Fruit fly (Drosophila melanogaster) whole organism, embryonic: ENCODE measurements around the gene CG31832.

ENCODE experiments used
- ATbp ChIP-seq: fragments of 200-800 bp; sonication (Bioruptor generic); optimal IDR thresholded peaks from 2 replicates; lab custom pipeline; 2017; ENCODE audit warnings: missing biosample characterization, mild to moderate bottlenecking, missing genetic modification characterization, missing genetic modification reagents
- CG12104 ChIP-seq: fragments of 200-800 bp; sonication (Bioruptor generic); optimal IDR thresholded peaks from 3 replicates; lab custom pipeline; 2016; ENCODE audit warnings: missing biosample characterization, missing genetic modification characterization
- CG17186 ChIP-seq: fragments of 200-800 bp; sonication (Bioruptor generic); optimal IDR thresholded peaks from 3 replicates; lab custom pipeline; 2017; ENCODE audit warnings: missing biosample characterization, missing genetic modification reagents, missing genetic modification characterization
- CG17802 ChIP-seq: fragments of 200-800 bp; sonication (Bioruptor generic); optimal IDR thresholded peaks from 2 replicates; lab custom pipeline; 2018; ENCODE audit warnings: missing biosample characterization, mild to moderate bottlenecking, missing genetic modification characterization, moderate library complexity
- CG17829 ChIP-seq: fragments of 200-800 bp; optimal IDR thresholded peaks from 2 replicates; lab custom pipeline; 2019; ENCODE audit warnings: missing biosample characterization, mild to moderate bottlenecking, missing genetic modification characterization, moderate library complexity
- CG18599 ChIP-seq: fragments of 200-800 bp; sonication (Bioruptor generic); optimal IDR thresholded peaks from 3 replicates; lab custom pipeline; 2017; ENCODE audit warnings: missing biosample characterization, missing genetic modification characterization, mild to moderate bottlenecking, moderate library complexity, missing genetic modification reagents
- CG18619 ChIP-seq: fragments of 200-800 bp; sonication (Bioruptor generic); optimal IDR thresholded peaks from 3 replicates; lab custom pipeline; 2017; ENCODE audit warnings: missing biosample characterization, mild to moderate bottlenecking, missing genetic modification characterization
- CG30020 ChIP-seq: fragments of 200-800 bp; optimal IDR thresholded peaks from 2 replicates; lab custom pipeline; 2019; ENCODE audit warnings: missing biosample characterization, mild to moderate bottlenecking, missing genetic modification characterization, moderate library complexity
- CG34422 ChIP-seq: fragments of 200-800 bp; sonication (Bioruptor generic); IDR thresholded peaks from 3 replicates; pipeline ENCODE4 v1.3.6; 2022; ENCODE audit warnings: missing biosample characterization, missing genetic modification characterization
- CG42726 ChIP-seq: fragments of 200-800 bp; sonication (Bioruptor generic); IDR thresholded peaks from 2 replicates; pipeline ENCODE4 v1.3.6; 2022; ENCODE audit warnings: missing biosample characterization, missing genetic modification characterization; ENCODE audit not compliant: partially characterized antibody
- CG4328 ChIP-seq: fragments of 200-800 bp; sonication (Bioruptor generic); optimal IDR thresholded peaks from 3 replicates; lab custom pipeline; 2017; ENCODE audit warnings: missing biosample characterization, missing genetic modification reagents, missing genetic modification characterization
- CG4854 ChIP-seq: fragments of 200-800 bp; sonication (Bioruptor generic); optimal IDR thresholded peaks from 2 replicates; lab custom pipeline; 2016; ENCODE audit warnings: missing biosample characterization, missing genetic modification characterization, inconsistent platforms
- CG6813 ChIP-seq: fragments of 200-800 bp; sonication (Bioruptor generic); optimal IDR thresholded peaks from 2 replicates; lab custom pipeline; 2017; ENCODE audit warnings: missing biosample characterization, missing genetic modification characterization, mild to moderate bottlenecking, moderate library complexity, missing genetic modification reagents
- CG7556 ChIP-seq: fragments of 200-800 bp; sonication (Bioruptor generic); optimal IDR thresholded peaks from 2 replicates; lab custom pipeline; 2017; ENCODE audit warnings: missing biosample characterization, mild to moderate bottlenecking, missing genetic modification characterization
- CG8089 ChIP-seq: fragments of 200-800 bp; sonication (Bioruptor generic); optimal IDR thresholded peaks from 3 replicates; lab custom pipeline; 2016; ENCODE audit warnings: missing biosample characterization, missing genetic modification characterization
- CG8924 ChIP-seq: fragments of 200-800 bp; optimal IDR thresholded peaks from 3 replicates; lab custom pipeline; 2019; ENCODE audit warnings: missing biosample characterization, mild to moderate bottlenecking, missing genetic modification characterization, moderate library complexity
- Dad ChIP-seq: fragments of 200-800 bp; sonication (Bioruptor generic); optimal IDR thresholded peaks from 3 replicates; lab custom pipeline; 2016; ENCODE audit warnings: missing biosample characterization, missing genetic modification characterization
- Dref ChIP-seq: fragments of 200-800 bp; sonication (Bioruptor generic); IDR thresholded peaks from 2 replicates; pipeline ENCODE4 v1.3.6; 2022; ENCODE audit warnings: missing biosample characterization, missing genetic modification characterization
- HHEX ChIP-seq: fragments of 200-800 bp; sonication (Bioruptor generic); optimal IDR thresholded peaks from 3 replicates; lab custom pipeline; 2017; ENCODE audit warnings: missing biosample characterization, mild to moderate bottlenecking, missing genetic modification characterization, missing genetic modification reagents
- Myb ChIP-seq: fragments of 200-800 bp; sonication (Bioruptor generic); optimal IDR thresholded peaks from 2 replicates; lab custom pipeline; 2016; ENCODE audit warnings: missing biosample characterization, missing genetic modification characterization
- Ravus ChIP-seq: fragments of 200-800 bp; sonication (Bioruptor generic); IDR thresholded peaks from 2 replicates; pipeline ENCODE4 v1.3.6; 2022; ENCODE audit warnings: missing biosample characterization, missing genetic modification characterization
- Rx ChIP-seq: fragments of 200-800 bp; sonication (Bioruptor generic); IDR thresholded peaks from 2 replicates; pipeline ENCODE4 v1.3.6; 2022; ENCODE audit warnings: missing biosample characterization, missing genetic modification characterization
- Side ChIP-seq: fragments of 200-800 bp; sonication (Bioruptor generic); optimal IDR thresholded peaks from 2 replicates; lab custom pipeline; 2016; ENCODE audit warnings: missing biosample characterization, missing genetic modification characterization
- Taf1 ChIP-seq: fragments of 200-800 bp; sonication (Bioruptor generic); IDR thresholded peaks from 2 replicates; pipeline ENCODE4 v1.3.6; 2022; ENCODE audit warnings: missing biosample characterization, missing genetic modification characterization
- da ChIP-seq: fragments of 200-800 bp; sonication (Bioruptor generic); optimal IDR thresholded peaks from 2 replicates; lab custom pipeline; 2016; ENCODE audit warnings: missing biosample characterization, missing genetic modification characterization
- esg ChIP-seq: fragments of 200-800 bp; sonication (Bioruptor generic); conservative IDR thresholded peaks from 2 replicates; pipeline ENCODE4 v1.3.6; 2022; ENCODE audit warnings: missing biosample characterization, missing genetic modification characterization
- exex ChIP-seq: fragments of 200-800 bp; sonication (Bioruptor generic); optimal IDR thresholded peaks from 4 replicates; lab custom pipeline; 2018; ENCODE audit warnings: missing biosample characterization, mild to moderate bottlenecking, missing genetic modification characterization, moderate library complexity
- fd102C ChIP-seq: fragments of 200-800 bp; sonication (Bioruptor generic); optimal IDR thresholded peaks from 2 replicates; lab custom pipeline; 2018; ENCODE audit warnings: missing biosample characterization, mild to moderate bottlenecking, missing genetic modification characterization, moderate library complexity
- fd64A ChIP-seq: fragments of 200-800 bp; sonication (Bioruptor generic); optimal IDR thresholded peaks from 3 replicates; lab custom pipeline; 2018; ENCODE audit warnings: missing biosample characterization, mild to moderate bottlenecking, missing genetic modification characterization
- gem ChIP-seq: fragments of 200-800 bp; sonication (Bioruptor generic); optimal IDR thresholded peaks from 2 replicates; lab custom pipeline; 2019; ENCODE audit warnings: missing biosample characterization, mild to moderate bottlenecking, missing genetic modification characterization, moderate library complexity
- h ChIP-seq: fragments of >200 bp; optimal IDR thresholded peaks from 2 replicates; lab custom pipeline; 2017
- luna ChIP-seq: fragments of 200-800 bp; sonication (Bioruptor generic); optimal IDR thresholded peaks from 2 replicates; lab custom pipeline; 2016; ENCODE audit warnings: missing biosample characterization, missing genetic modification characterization
- onecut ChIP-seq: fragments of 200-800 bp; sonication (Bioruptor generic); IDR thresholded peaks from 2 replicates; pipeline ENCODE4 v1.3.6; 2022; ENCODE audit warnings: missing biosample characterization, missing genetic modification characterization
- pros ChIP-seq: fragments of 200-800 bp; sonication (Bioruptor generic); optimal IDR thresholded peaks from 3 replicates; lab custom pipeline; 2019; ENCODE audit warnings: missing biosample characterization, mild to moderate bottlenecking, missing genetic modification characterization, moderate library complexity
- ranshi ChIP-seq: fragments of 200-800 bp; sonication (Bioruptor generic); IDR thresholded peaks from 2 replicates; pipeline ENCODE4 v1.3.6; 2022; ENCODE audit warnings: missing biosample characterization, missing genetic modification characterization
- repo ChIP-seq: fragments of 200-800 bp; sonication (Bioruptor generic); optimal IDR thresholded peaks from 2 replicates; lab custom pipeline; 2016; ENCODE audit warnings: missing biosample characterization, missing genetic modification characterization
- row ChIP-seq: fragments of 200-800 bp; sonication (Bioruptor generic); IDR thresholded peaks from 3 replicates; pipeline ENCODE4 v1.3.6; 2022; ENCODE audit warnings: missing biosample characterization, missing genetic modification characterization
- sens ChIP-seq: fragments of 200-800 bp; sonication (Bioruptor generic); peaks from one replicate; lab custom pipeline; 2016; ENCODE audit warnings: missing biosample characterization, missing genetic modification characterization
- seq ChIP-seq: fragments of 200-800 bp; sonication (Bioruptor generic); IDR thresholded peaks from 2 replicates; pipeline ENCODE4 v1.3.6; 2022; ENCODE audit warnings: missing biosample characterization, missing genetic modification characterization
- sim ChIP-seq: fragments of 200-800 bp; sonication (Bioruptor generic); IDR thresholded peaks from 2 replicates; pipeline ENCODE4 v1.3.6; 2022; ENCODE audit warnings: missing biosample characterization, missing genetic modification characterization
- sr ChIP-seq: fragments of 200-800 bp; sonication (Bioruptor generic); IDR thresholded peaks from 3 replicates; pipeline ENCODE4 v1.3.6; 2022; ENCODE audit warnings: missing biosample characterization, missing genetic modification characterization
- unpg ChIP-seq: fragments of 200-800 bp; sonication (Bioruptor generic); optimal IDR thresholded peaks from 3 replicates; lab custom pipeline; 2018; ENCODE audit warnings: missing biosample characterization, mild to moderate bottlenecking, missing genetic modification characterization, moderate library complexity
- wor ChIP-seq: fragments of 200-800 bp; sonication (Bioruptor generic); IDR thresholded peaks from 2 replicates; pipeline ENCODE4 v1.3.6; 2022; ENCODE audit warnings: missing biosample characterization, missing genetic modification characterization

Gene CG31832

DNA sequence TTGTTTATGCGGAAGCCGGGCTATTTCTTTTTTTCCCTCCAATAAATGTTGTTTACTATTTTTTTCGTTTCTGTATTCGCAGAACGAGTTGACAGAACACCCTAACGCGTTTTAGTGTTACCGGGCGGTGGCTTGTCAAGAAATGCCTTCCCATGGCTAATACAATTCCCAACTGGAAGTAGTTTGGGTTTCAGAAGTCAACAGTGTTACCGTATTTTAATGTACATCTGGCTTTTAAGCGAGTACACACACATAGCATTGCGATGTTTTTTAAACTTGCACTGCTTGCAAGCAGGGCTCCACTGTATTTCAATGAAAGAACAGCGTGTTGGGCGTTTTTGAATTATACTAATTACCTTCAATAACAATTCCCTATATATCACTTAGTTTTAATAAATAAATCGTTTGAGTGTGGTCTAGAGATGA, 29.0 kb upstream of the CG31832 start, which contains the start of gene TfIIS (continued):
- peak; percentile 51 for TF ChIP-seq row (GFP tag; lab: Robert Waterston, UW)
- 0 out of 2 replicates have a peak, but pooled peaks have one; percentile 63 for TF ChIP-seq CG42726 (GFP tag; lab: Robert Waterston, UW)
- TF ChIP-seq unpg (GFP tag; lab: Kevin White, UChicago), result no peak
- TF ChIP-seq Taf1, result no peak
- no peak for TF ChIP-seq ATbp (GFP tag; lab: Kevin White, UChicago)
- no peak for TF ChIP-seq seq (GFP tag; lab: Robert Waterston, UW)
- no peak for TF ChIP-seq Rx
- TF ChIP-seq onecut, result no peak
- TF ChIP-seq sens (GFP tag; lab: Kevin White, UChicago), result no peak
- 0 out of 2 replicates have a peak, but pooled peaks have one; percentile 28 for TF ChIP-seq sim
- TF ChIP-seq CG6813 (GFP tag; lab: Kevin White, UChicago), result no peak
- no peak for TF ChIP-seq CG8089 (GFP tag; lab: Kevin White, UChicago)
- TF ChIP-seq fd64A (GFP tag; lab: Kevin White, UChicago), result no peak
- no peak for TF ChIP-seq CG4328 (GFP tag; lab: Kevin White, UChicago)
- no peak for TF ChIP-seq wor
- TF ChIP-seq esg (GFP tag; lab: Robert Waterston, UW), result no peak
- TF ChIP-seq sr, result no peak
- TF ChIP-seq CG17802 (tag; lab: Kevin White, UChicago), result peak; percentile 56
- no peak for TF ChIP-seq repo
- no peak for TF ChIP-seq Ravus (GFP tag; lab: Robert Waterston, UW)
- TF ChIP-seq Side (GFP tag; lab: Kevin White, UChicago), result no peak
- TF ChIP-seq CG4854, result no peak
- TF ChIP-seq, all 482 proteins: peak for 128

dm6 chr2L:15059000-15059399, 27.4 kb upstream of the CG31832 start:
- TF ChIP-seq luna (no peak), pros (GFP tag; lab: Kevin White, UChicago) (no peak), Dref (GFP tag; lab: Robert Waterston, UW) (0 out of 2 replicates have a peak, but pooled peaks have one; percentile 16), Myb (GFP tag; lab: Kevin White, UChicago) (no peak), CG30020 (no peak), CG18599 (GFP tag; lab: Kevin White, UChicago) (no peak), HHEX (no peak), gem (tag; lab: Kevin White, UChicago) (no peak), CG18619 (no peak), CG17186 (no peak), CG8924 (tag; lab: Kevin White, UChicago) (no peak), exex (tag; lab: Kevin White, UChicago) (peak; percentile 55), CG12104 (GFP tag; lab: Kevin White, UChicago) (no peak), CG7556 (GFP tag; lab: Kevin White, UChicago) (no peak), fd102C (GFP tag; lab: Kevin White, UChicago) (no peak), CG34422 (GFP tag; lab: Robert Waterston, UW) (peak; percentile 10; the same call in 1 of the 3 replicates), da (GFP tag; lab: Kevin White, UChicago) (no peak), h (lab: Kevin White, UChicago) (no peak), CG17829 (no peak), ranshi (GFP tag; lab: Robert Waterston, UW) (no peak), unpg (GFP tag; lab: Kevin White, UChicago) (no peak), Dad (GFP tag; lab: Kevin White, UChicago) (no peak)
